Worm (Caenorhabditis elegans): ENCODE data around the gene rcd-1.

ce11 chrII:3773130-3773529, 19.4 kb downstream of the rcd-1 start, which contains the start of gene T24E12.10:
- TF ChIP-seq nhr-76 (tag; optimal IDR thresholded peaks at IDR 0.05) (no peak), ceh-43 (GFP tag; optimal IDR thresholded peaks at IDR 0.05) (no peak), unc-62 (GFP tag; optimal IDR thresholded peaks at IDR 0.05) (no peak), pha-4 (tag; optimal IDR thresholded peaks at IDR 0.05) (no peak), blmp-1 (tag; optimal IDR thresholded peaks at IDR 0.05) (no peak)
